Worm (Caenorhabditis elegans) whole organism, late embryonic: ENCODE results near the gene R03H10.7.

Experiments used
- ama-1 ChIP-seq: fragments of 150-350 bp; optimal IDR thresholded peaks from 2 replicates; lab custom pipeline; 2014
- ceh-31 ChIP-seq: sonication (generic microtip); optimal IDR thresholded peaks from 2 replicates; lab custom pipeline; 2016; ENCODE audit warnings: missing genetic modification characterization, missing compliant biosample characterization
- ceh-45 ChIP-seq: fragments of 200-800 bp; sonication (Bioruptor generic); IDR thresholded peaks from 2 replicates; pipeline ENCODE4 v1.3.6; 2022; ENCODE audit warnings: missing genetic modification reagents, missing genetic modification characterization, missing compliant biosample characterization
- nhr-11 ChIP-seq: fragments of 150-350 bp; optimal IDR thresholded peaks from 2 replicates; lab custom pipeline; 2014; ENCODE audit warnings: missing biosample characterization, missing genetic modification characterization
- npax-4 ChIP-seq: sonication (generic microtip); optimal IDR thresholded peaks from 2 replicates; lab custom pipeline; 2016; ENCODE audit warnings: missing genetic modification characterization, missing compliant biosample characterization
- pha-4 ChIP-seq: fragments of 150-350 bp; optimal IDR thresholded peaks from 2 replicates; lab custom pipeline; 2018; ENCODE audit warnings: missing biosample characterization, missing genetic modification reagents, missing genetic modification characterization

ce11 chrII:4134688-4135087 is 44.0 kb downstream of the R03H10.7 start:
- TF ChIP-seq ama-1 (lab: Kevin White, UChicago) (no peak), nhr-11 (tag; lab: Kevin White, UChicago) (no peak), npax-4 (tag; lab: Kevin White, UChicago) (no peak), ceh-45 (GFP tag; lab: Robert Waterston, UW) (no peak), ceh-31 (tag; lab: Kevin White, UChicago) (peak; percentile 47), pha-4 (tag; lab: Kevin White, UChicago) (no peak)
